Worm (Caenorhabditis elegans): ENCODE measurements around the gene nhr-137.

ce11 chrX:6674333-6674919, 5.6 kb upstream of the nhr-137 start, which contains the start of gene F38B6.4:
- no peak for TF ChIP-seq F13C5.2 (tag; optimal IDR thresholded peaks at IDR 0.05)
- TF ChIP-seq ama-1 (optimal IDR thresholded peaks at IDR 0.05) = no peak
- TF ChIP-seq pes-1 (GFP tag; IDR thresholded peaks at IDR 0.05) = no peak
- no peak for TF ChIP-seq B0310.2 (tag; optimal IDR thresholded peaks at IDR 0.05)
- no peak for TF ChIP-seq hmbx-1 (tag; optimal IDR thresholded peaks at IDR 0.05)
- no peak for TF ChIP-seq sea-1 (GFP tag; conservative IDR thresholded peaks at IDR 0.05)

Measured in whole organism, early embryonic.